Fruit fly (Drosophila melanogaster): ENCODE results near the gene CG9368.

The CG9368 gene

DNA sequence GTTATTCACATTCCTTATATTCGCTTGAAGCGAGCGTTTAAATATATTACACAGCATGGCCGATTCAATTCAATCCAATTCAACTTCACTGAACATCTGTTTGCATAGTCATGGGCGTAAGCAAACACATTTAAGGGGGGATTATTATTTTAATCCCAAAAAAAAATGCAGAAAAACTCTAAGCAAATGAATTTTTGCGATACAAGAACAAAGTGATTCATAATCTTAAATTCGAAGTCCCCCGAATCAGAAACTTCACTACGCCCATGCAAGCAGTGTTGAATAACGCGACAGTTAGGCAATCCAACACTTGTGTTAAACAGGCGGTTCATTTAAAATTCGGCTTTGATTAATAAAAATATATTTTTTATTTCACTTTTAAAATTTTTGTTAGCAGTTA, 11.0 kb upstream of the CG9368 start, which contains the start of gene CG14100:
CG14100 (minus strand) TSS at position 103 of the 400 bp plus-strand sequence.
- no peak for TF ChIP-seq psq (optimal IDR thresholded peaks at IDR 0.05)
- no peak for TF ChIP-seq h (optimal IDR thresholded peaks at IDR 0.05)
- no peak for TF ChIP-seq Sin3A (optimal IDR thresholded peaks at IDR 0.05)
- TF ChIP-seq Myc (optimal IDR thresholded peaks at IDR 0.05) = no peak
- TF ChIP-seq insv (optimal IDR thresholded peaks at IDR 0.05) = no peak
- no peak for TF ChIP-seq ttk (optimal IDR thresholded peaks at IDR 0.05)

DNA sequence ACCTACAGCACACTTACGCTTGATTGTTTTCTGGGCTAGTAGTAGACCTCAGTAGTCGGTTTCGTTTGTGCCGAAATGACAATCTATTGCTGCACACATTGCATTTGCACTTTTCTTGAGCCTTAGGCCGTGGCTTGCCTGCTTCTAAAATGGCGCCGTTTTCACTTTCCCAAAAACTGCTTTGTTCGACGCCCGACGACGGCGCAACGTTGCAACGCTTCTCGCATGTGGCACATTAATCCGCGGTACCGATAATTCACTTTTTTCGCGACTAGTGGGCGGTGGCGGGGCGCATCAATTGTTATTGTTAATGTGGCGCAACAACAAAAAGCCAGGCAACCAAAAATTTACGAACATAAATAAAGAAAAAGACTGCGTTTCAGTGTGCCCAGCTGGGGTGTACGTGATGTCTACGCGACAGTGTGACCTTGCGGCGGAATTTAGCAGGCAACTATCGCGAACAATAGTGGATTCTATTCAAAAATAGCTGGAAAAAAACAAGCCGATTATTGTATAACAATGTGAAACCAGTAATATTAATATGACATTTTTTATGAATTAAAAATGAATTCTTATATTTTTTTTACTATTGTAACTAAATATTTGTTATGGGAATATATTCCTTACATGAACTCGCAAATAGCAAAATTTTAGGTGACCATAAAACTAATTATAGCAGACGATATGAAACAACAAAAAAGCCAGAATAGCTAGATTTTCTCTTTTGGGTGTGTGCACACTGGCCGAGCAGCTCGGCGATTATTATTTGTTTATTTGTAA, 2.9 kb upstream of the CG9368 start, which contains the start of the genes ash1 and Taf6:
ash1 (minus strand) TSS at position 387 of the 780 bp plus-strand sequence.
Taf6 (plus strand) TSS at position 720 of the 780 bp plus-strand sequence.
- TF ChIP-seq psq (optimal IDR thresholded peaks at IDR 0.05) (no peak), Myc (optimal IDR thresholded peaks at IDR 0.05) (no peak), h (optimal IDR thresholded peaks at IDR 0.05) (no peak), insv (optimal IDR thresholded peaks at IDR 0.05) (no peak), Sin3A (optimal IDR thresholded peaks at IDR 0.05) (no peak), ttk (optimal IDR thresholded peaks at IDR 0.05) (no peak)

DNA sequence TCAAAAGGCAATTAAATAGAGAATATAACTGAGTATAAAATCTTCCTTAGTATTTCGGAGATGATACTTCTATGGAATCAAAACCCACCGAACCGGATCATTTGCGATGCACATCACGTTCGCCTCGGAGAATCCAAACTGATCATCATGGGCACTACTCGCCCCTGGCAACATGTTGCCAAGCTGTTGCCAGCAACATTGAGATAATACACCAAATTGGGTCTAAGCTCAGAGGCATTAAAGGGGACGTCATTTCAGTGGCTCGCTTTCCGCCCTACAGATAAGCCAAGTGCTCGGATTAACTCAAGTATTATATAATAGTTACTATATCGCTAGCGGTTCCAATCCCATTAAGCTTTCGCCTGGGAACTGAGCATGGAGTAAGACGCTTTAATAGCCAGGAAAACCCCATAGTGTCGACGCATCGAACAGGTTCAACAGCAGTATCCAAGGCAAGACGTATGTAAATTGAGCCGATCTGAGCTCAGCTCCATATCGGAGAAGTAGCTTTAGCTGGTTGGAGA, 4.6 kb downstream of the CG9368 start, which contains the start of the genes lush and CG9372:
lush (minus strand) TSS at position 117 of the 524 bp plus-strand sequence.
CG9372 (plus strand) TSS at position 235 of the 524 bp plus-strand sequence.
- TF ChIP-seq h (optimal IDR thresholded peaks at IDR 0.05) = no peak
- TF ChIP-seq Sin3A (optimal IDR thresholded peaks at IDR 0.05) = no peak
- TF ChIP-seq Myc (optimal IDR thresholded peaks at IDR 0.05) = no peak
- TF ChIP-seq psq (optimal IDR thresholded peaks at IDR 0.05) = no peak
- no peak for TF ChIP-seq ttk (optimal IDR thresholded peaks at IDR 0.05)
- TF ChIP-seq insv (optimal IDR thresholded peaks at IDR 0.05) = no peak

DNA sequence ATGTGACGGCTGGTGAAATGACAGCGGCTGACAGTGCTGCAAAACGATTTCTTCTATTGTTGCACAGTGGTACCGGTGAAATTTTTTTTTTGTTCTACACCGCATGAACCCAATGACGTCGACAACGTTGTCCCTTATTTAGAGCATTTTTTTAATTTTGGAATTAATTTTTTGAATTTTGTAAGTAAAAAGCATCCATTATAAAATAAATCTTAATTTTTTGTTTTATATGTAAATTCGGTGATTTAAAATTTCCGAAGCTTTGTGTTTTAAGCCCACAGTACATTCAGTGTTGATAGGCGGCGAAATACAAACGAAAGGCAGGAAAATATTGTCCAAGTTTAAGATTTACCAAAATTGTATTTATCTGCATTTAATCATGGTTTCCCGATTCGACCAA, 10.7 kb downstream of the CG9368 start, which contains the start of the genes Lon and PIG-F:
Lon (minus strand) TSS at position 28 of the 400 bp plus-strand sequence.
PIG-F (plus strand) TSS at position 284 of the 400 bp plus-strand sequence.
- no peak for TF ChIP-seq Myc (optimal IDR thresholded peaks at IDR 0.05)
- TF ChIP-seq psq (optimal IDR thresholded peaks at IDR 0.05) = no peak
- TF ChIP-seq h (optimal IDR thresholded peaks at IDR 0.05) = no peak
- TF ChIP-seq ttk (optimal IDR thresholded peaks at IDR 0.05) = no peak
- no peak for TF ChIP-seq Sin3A (optimal IDR thresholded peaks at IDR 0.05)
- no peak for TF ChIP-seq insv (optimal IDR thresholded peaks at IDR 0.05)

DNA sequence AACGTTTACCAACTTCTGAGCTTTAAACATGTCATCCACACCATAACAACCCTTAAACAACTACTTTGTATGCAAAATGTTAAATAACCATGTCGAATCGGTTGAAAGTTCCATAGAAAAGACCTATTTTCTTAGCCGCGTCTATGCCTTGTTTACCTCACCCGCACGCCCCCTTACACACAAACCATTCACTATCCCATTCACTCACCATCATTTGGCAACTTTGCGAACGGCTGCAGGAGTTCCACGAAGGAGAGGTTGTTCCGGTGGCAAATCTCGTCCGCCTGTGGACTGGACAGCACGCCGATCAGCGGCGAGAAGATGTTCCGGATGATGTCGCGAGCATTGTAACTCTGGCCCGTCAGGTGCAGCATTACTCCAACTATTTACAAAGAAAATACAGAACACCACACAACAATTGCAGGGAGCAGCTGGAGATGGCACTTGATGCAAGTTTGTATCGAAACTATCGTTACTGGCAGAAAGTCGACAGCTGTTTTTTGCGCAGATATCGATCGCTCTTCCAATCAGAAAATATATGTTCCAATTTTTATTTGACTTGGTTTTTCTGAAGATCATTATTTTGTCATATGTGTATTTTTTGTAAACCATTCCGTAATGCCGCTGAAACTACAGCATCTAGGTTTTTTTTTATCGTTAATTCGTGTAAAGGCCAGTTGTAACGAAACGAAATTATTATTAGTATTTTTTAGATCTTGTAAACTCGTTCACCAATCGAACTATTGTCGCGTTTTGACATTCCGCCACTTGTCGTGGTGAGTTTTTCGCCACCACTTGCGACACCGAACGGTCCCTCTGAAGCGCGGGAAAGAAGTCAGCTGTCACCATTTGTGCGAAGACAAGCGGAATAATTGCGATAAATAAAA, 16.9 kb downstream of the CG9368 start, which contains the start of gene asf1:
asf1 (plus strand) TSS at position 823 of the 887 bp plus-strand sequence.
- no peak for TF ChIP-seq insv (optimal IDR thresholded peaks at IDR 0.05)
- no peak for TF ChIP-seq ttk (optimal IDR thresholded peaks at IDR 0.05)
- no peak for TF ChIP-seq psq (optimal IDR thresholded peaks at IDR 0.05)

DNA sequence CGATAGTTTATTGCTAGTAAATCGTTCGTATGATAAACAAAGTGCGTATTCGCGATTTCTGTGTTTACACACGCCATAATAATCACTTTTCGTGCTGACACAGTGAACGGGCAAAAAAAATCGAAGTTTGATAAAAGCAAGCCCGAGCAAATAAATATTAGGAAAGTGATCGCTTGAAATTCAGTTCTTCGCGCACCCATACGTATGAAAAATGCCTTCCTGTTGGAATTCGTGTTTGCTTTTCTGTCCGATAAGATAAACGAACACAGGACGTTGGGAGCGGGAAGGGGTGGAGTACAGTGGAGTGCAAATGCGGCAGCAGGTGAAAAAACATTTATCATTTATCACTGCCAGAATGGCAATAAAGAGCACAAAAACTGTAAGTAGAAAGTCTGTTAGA, 29.3 kb downstream of the CG9368 start:
- no peak for TF ChIP-seq psq (optimal IDR thresholded peaks at IDR 0.05)
- TF ChIP-seq h (optimal IDR thresholded peaks at IDR 0.05) = no peak
- no peak for TF ChIP-seq Sin3A (optimal IDR thresholded peaks at IDR 0.05)
- no peak for TF ChIP-seq insv (optimal IDR thresholded peaks at IDR 0.05)
- TF ChIP-seq Myc (optimal IDR thresholded peaks at IDR 0.05) = no peak
- no peak for TF ChIP-seq ttk (optimal IDR thresholded peaks at IDR 0.05)

DNA sequence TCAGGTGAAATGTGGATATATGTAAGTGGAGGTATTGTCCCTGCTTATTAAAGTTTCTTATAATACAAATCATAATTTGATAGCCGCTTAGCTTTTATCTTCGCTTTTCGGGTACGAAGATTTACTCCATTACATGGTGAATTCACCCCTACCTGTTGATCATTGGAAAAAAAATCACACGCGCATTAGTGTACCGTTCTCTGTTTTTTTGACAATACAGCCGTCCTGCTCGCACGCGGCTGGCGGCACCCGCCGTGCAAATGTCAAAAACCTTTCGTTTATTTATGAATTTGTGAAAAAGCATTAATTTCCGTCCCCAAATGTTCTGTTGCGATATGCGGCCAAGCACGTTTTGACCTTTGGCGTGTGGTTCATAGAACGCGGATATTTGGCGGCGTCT, 30.4 kb downstream of the CG9368 start:
- TF ChIP-seq ttk (optimal IDR thresholded peaks at IDR 0.05) = no peak
- TF ChIP-seq Sin3A (optimal IDR thresholded peaks at IDR 0.05) = no peak
- TF ChIP-seq psq (optimal IDR thresholded peaks at IDR 0.05) = no peak
- no peak for TF ChIP-seq h (optimal IDR thresholded peaks at IDR 0.05)
- no peak for TF ChIP-seq Myc (optimal IDR thresholded peaks at IDR 0.05)
- TF ChIP-seq insv (optimal IDR thresholded peaks at IDR 0.05) = no peak

DNA sequence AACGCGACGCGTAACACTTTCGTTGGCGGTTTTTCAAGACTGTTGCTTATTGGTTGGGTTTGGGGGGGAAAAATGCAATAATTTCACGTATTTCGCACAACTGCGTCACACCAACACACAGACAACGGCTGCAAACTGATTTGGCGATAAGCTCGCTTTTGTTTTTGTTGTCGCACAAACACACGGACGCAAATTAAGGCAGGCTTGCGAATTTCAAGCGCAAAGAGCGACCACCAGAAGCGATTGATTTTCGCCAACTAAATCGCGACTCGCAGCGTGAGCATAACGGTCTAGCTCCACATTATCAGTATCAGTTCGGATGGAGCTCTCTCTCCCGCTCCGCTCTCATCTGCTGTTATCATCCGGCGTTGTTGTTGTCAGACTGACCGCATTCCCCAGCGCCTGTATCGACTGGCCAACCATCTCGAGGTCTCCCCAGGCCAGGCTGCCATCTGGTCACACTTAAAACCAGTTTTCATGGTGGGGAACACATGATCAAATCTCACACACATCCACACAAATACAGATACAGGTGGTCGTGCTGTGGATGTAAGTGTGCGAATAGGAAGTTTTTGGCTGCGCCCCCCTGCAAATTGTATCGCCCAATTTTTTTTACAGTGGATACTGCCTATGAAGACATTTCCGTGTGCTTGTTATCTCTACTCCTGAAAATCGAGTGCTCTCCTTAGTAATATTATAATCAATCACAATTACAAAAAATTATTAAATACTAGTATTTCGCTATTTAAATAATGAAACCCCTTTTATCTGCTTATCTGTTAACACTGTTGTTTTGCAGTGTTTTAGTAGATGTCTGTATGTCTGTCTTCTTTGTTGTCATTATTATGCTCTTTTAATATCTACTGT, 31.6 kb downstream of the CG9368 start:
- no peak for TF ChIP-seq Myc (optimal IDR thresholded peaks at IDR 0.05)
- no peak for TF ChIP-seq Sin3A (optimal IDR thresholded peaks at IDR 0.05)
- no peak for TF ChIP-seq psq (optimal IDR thresholded peaks at IDR 0.05)

DNA sequence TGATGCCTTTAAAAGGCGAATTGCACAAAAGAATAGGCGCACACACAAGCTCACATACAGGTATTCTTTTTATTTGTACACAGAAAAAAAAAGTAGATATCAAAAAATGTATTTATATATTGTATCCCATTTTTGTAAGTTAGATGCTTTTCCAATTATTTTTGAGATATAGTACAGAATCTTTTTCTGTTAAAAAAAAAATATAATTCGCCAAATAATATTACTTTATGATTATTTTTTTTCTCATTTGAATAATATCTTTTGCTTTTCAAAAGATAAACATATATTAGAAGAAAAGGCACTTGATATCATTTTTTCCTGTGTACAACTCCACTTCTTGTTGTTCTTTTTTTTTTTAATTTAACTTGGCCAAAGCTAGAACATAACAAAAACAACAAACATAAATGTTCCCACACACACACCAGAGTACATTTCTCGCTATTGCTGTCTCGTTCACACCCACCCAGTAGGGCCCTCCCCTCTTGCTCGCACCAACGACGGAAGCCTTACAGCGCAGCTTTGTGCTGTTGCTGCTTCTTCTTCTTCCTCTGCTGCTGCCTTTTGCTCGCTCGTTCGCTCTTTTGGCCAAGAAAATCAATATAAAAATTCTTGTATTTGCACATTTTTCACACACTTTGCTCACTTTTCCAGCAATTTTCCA, 33.5 kb downstream of the CG9368 start:
- no peak for TF ChIP-seq insv (optimal IDR thresholded peaks at IDR 0.05)
- TF ChIP-seq psq (optimal IDR thresholded peaks at IDR 0.05) = no peak
- TF ChIP-seq Sin3A (optimal IDR thresholded peaks at IDR 0.05) = no peak
- no peak for TF ChIP-seq Myc (optimal IDR thresholded peaks at IDR 0.05)
- no peak for TF ChIP-seq ttk (optimal IDR thresholded peaks at IDR 0.05)
- no peak for TF ChIP-seq h (optimal IDR thresholded peaks at IDR 0.05)

DNA sequence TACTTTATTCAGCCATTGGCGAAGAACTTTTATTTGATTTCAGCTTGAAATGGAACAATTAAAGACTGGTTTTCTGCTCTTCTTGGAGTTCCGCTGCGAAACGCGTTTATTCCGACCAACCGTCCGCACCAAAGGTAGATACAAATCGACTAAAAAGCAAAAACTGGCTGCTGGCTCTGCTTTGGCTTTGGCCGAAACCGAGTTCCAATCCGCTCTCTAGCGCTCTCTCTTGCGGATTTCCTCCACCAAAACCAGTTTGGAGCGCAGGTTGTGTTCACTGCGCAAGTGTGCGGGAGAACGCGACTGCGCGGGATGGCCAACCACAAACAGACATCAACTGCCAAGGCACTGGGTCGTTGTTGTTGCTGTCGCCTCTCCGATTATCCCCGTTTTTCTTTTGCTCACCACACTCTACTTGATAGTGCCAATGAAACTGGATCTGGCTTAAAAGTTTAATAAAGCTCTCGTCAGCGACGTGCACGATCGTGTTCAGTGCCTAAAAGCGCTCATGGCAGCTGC, 34.1 kb downstream of the CG9368 start, which contains the start of gene wnd:
wnd (minus strand) TSS at position 306 of the 519 bp plus-strand sequence.
- no peak for TF ChIP-seq ttk (optimal IDR thresholded peaks at IDR 0.05)
- TF ChIP-seq Myc (optimal IDR thresholded peaks at IDR 0.05) = no peak
- TF ChIP-seq Sin3A (optimal IDR thresholded peaks at IDR 0.05) = no peak
- no peak for TF ChIP-seq insv (optimal IDR thresholded peaks at IDR 0.05)
- TF ChIP-seq h (optimal IDR thresholded peaks at IDR 0.05) = no peak
- TF ChIP-seq psq (optimal IDR thresholded peaks at IDR 0.05) = no peak

Measured in Kc167 (cell line).